Worm (Caenorhabditis elegans): ENCODE measurements around the gene prp-39.

DNA sequence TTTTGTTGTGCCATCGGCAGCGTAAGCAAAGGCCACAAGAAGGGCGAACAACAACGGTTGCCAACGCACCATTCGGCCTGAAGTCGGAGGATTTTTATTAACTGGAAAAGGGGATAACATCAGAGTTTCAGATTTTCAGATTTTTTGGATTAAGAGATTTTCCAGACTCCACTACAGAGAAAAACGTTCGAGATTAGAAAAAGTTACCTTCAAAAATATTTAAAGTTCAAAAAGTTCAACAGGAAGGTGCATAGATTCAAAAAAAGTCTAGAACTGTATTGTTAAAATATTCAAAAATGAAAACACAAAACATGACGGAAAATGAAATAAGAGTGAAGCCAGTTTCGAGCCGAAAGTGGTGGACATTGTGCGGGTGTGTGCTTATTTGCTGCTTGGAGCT, 6.4 kb downstream of the prp-39 start, which contains the start of gene pqn-13:
- no peak for TF ChIP-seq pqm-1 (tag; optimal IDR thresholded peaks at IDR 0.05)
- TF ChIP-seq lin-15B (tag; optimal IDR thresholded peaks at IDR 0.05): no peak
- no peak for TF ChIP-seq zip-4 (GFP tag; optimal IDR thresholded peaks at IDR 0.05)
- no peak for TF ChIP-seq tbx-2 (tag; optimal IDR thresholded peaks at IDR 0.05)
- no peak for TF ChIP-seq jun-1 (tag; optimal IDR thresholded peaks at IDR 0.05)
- TF ChIP-seq alr-1 (tag; optimal IDR thresholded peaks at IDR 0.05; ENCODE audit: borderline replicate concordance): no peak
- TF ChIP-seq nhr-237 (tag; optimal IDR thresholded peaks at IDR 0.05): no peak
- TF ChIP-seq nhr-28 (tag; optimal IDR thresholded peaks at IDR 0.05): no peak
